Fruit fly (Drosophila melanogaster) Kc167 (cell line): ENCODE measurements around the gene CG33631.

Experiments used
- Myc ChIP-seq: fragments of >200 bp; optimal IDR thresholded peaks from 2 replicates; lab custom pipeline; 2017; ENCODE audit warnings: missing external identifiers
- Sin3A ChIP-seq: fragments of >200 bp; optimal IDR thresholded peaks from 2 replicates; lab custom pipeline; 2018; ENCODE audit warnings: missing external identifiers
- h ChIP-seq: fragments of >200 bp; optimal IDR thresholded peaks from 3 replicates; lab custom pipeline; 2018; ENCODE audit warnings: missing external identifiers
- insv ChIP-seq: fragments of >200 bp; optimal IDR thresholded peaks from 3 replicates; lab custom pipeline; 2018; ENCODE audit warnings: missing external identifiers
- psq ChIP-seq: fragments of >200 bp; optimal IDR thresholded peaks from 2 replicates; lab custom pipeline; 2017; ENCODE audit warnings: missing external identifiers
- ttk ChIP-seq: sonication (Bioruptor generic); optimal IDR thresholded peaks from 2 replicates; lab custom pipeline; 2017; ENCODE audit warnings: missing external identifiers

The CG33631 gene

dm6 chr3R:10056647-10057046 is 7.2 kb upstream of the CG33631 start:
- TF ChIP-seq h (lab: Kevin White, UChicago) (no peak), Sin3A (lab: Kevin White, UChicago) (no peak), Myc (lab: Kevin White, UChicago) (no peak), insv (lab: Kevin White, UChicago) (no peak), ttk (no peak), psq (lab: Kevin White, UChicago) (no peak)

- TF ChIP-seq Myc (lab: Kevin White, UChicago) (no peak), ttk (no peak), psq (lab: Kevin White, UChicago) (no peak), insv (lab: Kevin White, UChicago) (no peak), h (lab: Kevin White, UChicago) (no peak), Sin3A (lab: Kevin White, UChicago) (no peak)
These were observed 4.4 kb upstream of the CG33631 start for dm6 chr3R:10059358-10059757.

dm6 chr3R:10059952-10060351 is 3.9 kb upstream of the CG33631 start, which contains the start of gene Npc2c:
Npc2c (plus strand) TSS chr3R:10060252.
- TF ChIP-seq Myc (lab: Kevin White, UChicago): no peak
- TF ChIP-seq ttk: no peak
- no peak for TF ChIP-seq Sin3A (lab: Kevin White, UChicago)
- TF ChIP-seq psq (lab: Kevin White, UChicago): no peak
- no peak for TF ChIP-seq h (lab: Kevin White, UChicago)
- no peak for TF ChIP-seq insv (lab: Kevin White, UChicago)

DNA sequence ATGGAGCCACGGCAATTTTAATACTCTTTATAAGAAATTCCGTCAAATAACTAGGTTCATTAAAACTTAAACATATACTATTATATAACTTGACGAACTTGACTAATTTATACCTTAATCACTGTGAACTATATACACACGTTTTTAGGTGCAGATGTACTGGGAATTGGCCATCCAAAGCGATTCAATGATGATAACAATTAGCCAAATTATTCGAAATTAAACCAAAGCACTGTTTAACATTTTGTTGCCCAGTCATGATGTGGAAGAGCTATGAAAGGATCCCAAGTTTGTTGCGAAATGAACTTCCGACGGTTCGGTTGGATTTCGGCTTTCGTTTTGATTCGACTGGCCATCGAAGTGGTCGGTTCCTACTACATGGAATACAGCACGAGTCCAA is 1.5 kb upstream of the CG33631 start, which contains the start of gene CG33630:
Gene CG33630, plus strand, starts transcription at position 301 of the 400 bp plus-strand sequence.
- TF ChIP-seq psq (lab: Kevin White, UChicago): no peak
- TF ChIP-seq Sin3A (lab: Kevin White, UChicago): no peak
- TF ChIP-seq Myc (lab: Kevin White, UChicago): no peak
- TF ChIP-seq ttk: no peak
- no peak for TF ChIP-seq h (lab: Kevin White, UChicago)
- no peak for TF ChIP-seq insv (lab: Kevin White, UChicago)

- no peak for TF ChIP-seq ttk
- TF ChIP-seq Myc (lab: Kevin White, UChicago): no peak
- no peak for TF ChIP-seq h (lab: Kevin White, UChicago)
- TF ChIP-seq psq (lab: Kevin White, UChicago): no peak
- TF ChIP-seq Sin3A (lab: Kevin White, UChicago): no peak
- TF ChIP-seq insv (lab: Kevin White, UChicago): no peak
These were observed 2.7 kb downstream of the CG33631 start, which contains the start of gene CG33783 for dm6 chr3R:10066470-10066869. CG33783 (plus strand) TSS chr3R:10066770.

DNA sequence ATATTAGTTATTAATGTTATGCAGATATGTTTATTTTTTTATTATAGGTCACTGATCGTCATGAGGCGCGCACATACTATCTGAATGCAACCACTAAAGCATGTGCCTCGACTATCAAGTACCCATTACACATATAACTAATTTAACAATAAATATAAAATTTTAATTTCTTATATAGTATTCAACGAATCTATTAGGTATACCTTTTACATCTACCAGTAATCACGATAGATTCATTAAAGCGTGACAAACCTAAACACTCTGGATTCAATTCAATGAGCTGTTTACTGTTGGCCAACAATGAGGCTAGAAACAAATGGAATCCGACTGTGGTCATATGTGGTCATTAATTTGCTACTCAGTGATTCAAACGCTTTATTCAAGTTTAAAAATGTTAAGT is 3.8 kb downstream of the CG33631 start, which contains the start of gene CG33784:
Gene CG33784, plus strand, starts transcription at position 301 of the 400 bp plus-strand sequence.
- TF ChIP-seq psq (lab: Kevin White, UChicago) (no peak), insv (lab: Kevin White, UChicago) (no peak), Myc (lab: Kevin White, UChicago) (no peak), ttk (no peak), h (lab: Kevin White, UChicago) (no peak)

dm6 chr3R:10068780-10069179 is 5.0 kb downstream of the CG33631 start:
- TF ChIP-seq Sin3A (lab: Kevin White, UChicago) (no peak), insv (lab: Kevin White, UChicago) (no peak), psq (lab: Kevin White, UChicago) (no peak), h (lab: Kevin White, UChicago) (no peak), Myc (lab: Kevin White, UChicago) (no peak), ttk (no peak)

DNA sequence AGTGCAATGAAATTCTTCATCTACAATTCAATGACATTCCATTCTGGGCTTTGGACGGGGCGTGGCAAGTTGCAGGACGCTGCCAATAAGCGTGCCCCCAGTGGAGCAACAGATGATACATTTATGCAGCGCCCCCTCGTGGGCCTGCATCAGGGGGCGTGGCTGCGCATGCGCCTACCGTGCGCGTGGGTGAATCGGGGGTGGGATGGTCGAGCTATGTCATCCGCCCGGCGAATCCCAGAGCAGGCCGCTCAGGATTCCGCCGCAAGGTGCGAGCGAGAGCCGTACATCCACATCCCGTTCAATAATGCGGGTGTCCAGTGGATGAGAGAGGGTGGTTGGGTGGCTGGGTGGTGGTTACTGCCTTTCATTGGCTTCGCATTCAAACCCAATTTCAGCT is 6.4 kb downstream of the CG33631 start:
- TF ChIP-seq ttk (no peak), Sin3A (lab: Kevin White, UChicago) (no peak), Myc (lab: Kevin White, UChicago) (no peak), psq (lab: Kevin White, UChicago) (no peak), h (lab: Kevin White, UChicago) (no peak), insv (lab: Kevin White, UChicago) (no peak)

DNA sequence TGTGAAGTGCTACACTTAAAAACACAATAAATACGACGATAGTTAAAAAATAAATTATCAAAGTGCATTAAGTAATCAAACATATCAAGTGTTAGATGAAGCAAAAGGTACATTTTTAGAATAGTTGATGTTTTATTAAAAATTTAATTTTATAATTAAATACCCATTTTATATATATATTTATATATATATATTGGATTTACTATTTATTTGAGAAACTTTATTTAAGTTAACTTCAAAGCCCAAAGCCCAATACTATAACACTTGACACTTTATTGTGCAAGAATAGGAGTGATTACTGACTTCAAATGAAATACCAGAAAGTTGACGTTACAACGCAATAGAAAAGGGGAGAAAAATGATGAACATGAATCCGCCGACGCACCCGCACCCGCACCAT is 7.0 kb downstream of the CG33631 start, which contains the start of gene nerfin-2:
Gene nerfin-2, plus strand, starts transcription at position 301 of the 400 bp plus-strand sequence.
- TF ChIP-seq Myc (lab: Kevin White, UChicago) (no peak), Sin3A (lab: Kevin White, UChicago) (no peak), psq (lab: Kevin White, UChicago) (no peak), insv (lab: Kevin White, UChicago) (no peak), ttk (no peak), h (lab: Kevin White, UChicago) (no peak)

- no peak for TF ChIP-seq Sin3A (lab: Kevin White, UChicago)
- TF ChIP-seq ttk: no peak
- no peak for TF ChIP-seq insv (lab: Kevin White, UChicago)
- TF ChIP-seq Myc (lab: Kevin White, UChicago): no peak
- TF ChIP-seq h (lab: Kevin White, UChicago): no peak
- no peak for TF ChIP-seq psq (lab: Kevin White, UChicago)
These were observed 11.5 kb downstream of the CG33631 start, which contains the start of gene Alp13 for dm6 chr3R:10075323-10075788. Alp13 (minus strand) TSS chr3R:10075373.

dm6 chr3R:10076665-10077064 is 12.9 kb downstream of the CG33631 start:
- TF ChIP-seq ttk (no peak), insv (lab: Kevin White, UChicago) (no peak), psq (lab: Kevin White, UChicago) (no peak), Myc (lab: Kevin White, UChicago) (no peak), h (lab: Kevin White, UChicago) (no peak), Sin3A (lab: Kevin White, UChicago) (no peak)
